Fruit fly (Drosophila melanogaster) whole organism, embryonic: ENCODE measurements around the gene CG6034.

ENCODE experiments used
- Asciz ChIP-seq: fragments of 200-800 bp; sonication (Bioruptor generic); optimal IDR thresholded peaks from 2 replicates; lab custom pipeline; 2017; ENCODE audit warnings: missing biosample characterization, mild to moderate bottlenecking, missing genetic modification characterization, missing genetic modification reagents
- Atf3 ChIP-seq: fragments of 200-800 bp; sonication (Bioruptor generic); optimal IDR thresholded peaks from 3 replicates; lab custom pipeline; 2016; ENCODE audit warnings: missing biosample characterization, missing genetic modification characterization
- Awh ChIP-seq: fragments of 200-800 bp; sonication (Bioruptor generic); IDR thresholded peaks from 2 replicates; pipeline ENCODE4, ENCODE4 v1.3.6; 2022; ENCODE audit warnings: missing biosample characterization, missing genetic modification characterization
- CG10431 ChIP-seq: fragments of 200-800 bp; sonication (Bioruptor generic); optimal IDR thresholded peaks from 3 replicates; lab custom pipeline; 2018; ENCODE audit warnings: missing biosample characterization, mild to moderate bottlenecking, missing genetic modification characterization
- CG10543 ChIP-seq: fragments of 200-800 bp; sonication (Bioruptor generic); optimal IDR thresholded peaks from 3 replicates; lab custom pipeline; 2017; ENCODE audit warnings: missing biosample characterization, mild to moderate bottlenecking, missing genetic modification characterization, moderate library complexity
- CG12391 ChIP-seq: fragments of 200-800 bp; sonication (Bioruptor generic); optimal IDR thresholded peaks from 3 replicates; lab custom pipeline; 2018; ENCODE audit warnings: missing biosample characterization, mild to moderate bottlenecking, missing genetic modification characterization, moderate library complexity
- CG14965 ChIP-seq: fragments of 200-800 bp; sonication (Bioruptor generic); optimal IDR thresholded peaks from 2 replicates; lab custom pipeline; 2016; ENCODE audit warnings: missing biosample characterization, missing genetic modification characterization, borderline replicate concordance
- CG15696 ChIP-seq: fragments of 200-800 bp; sonication (Bioruptor generic); optimal IDR thresholded peaks from 2 replicates; lab custom pipeline; 2019; ENCODE audit warnings: missing biosample characterization, mild to moderate bottlenecking, missing genetic modification characterization, moderate library complexity
- CG1647 ChIP-seq: fragments of 200-800 bp; sonication (Bioruptor generic); optimal IDR thresholded peaks from 3 replicates; lab custom pipeline; 2016; ENCODE audit warnings: missing biosample characterization, missing genetic modification characterization
- CG2199 ChIP-seq: fragments of 200-800 bp; sonication (Bioruptor generic); IDR thresholded peaks from 3 replicates; pipeline ENCODE4 v1.3.6; 2022; ENCODE audit warnings: missing biosample characterization, missing genetic modification characterization
- CG34422 ChIP-seq: fragments of 200-800 bp; sonication (Bioruptor generic); IDR thresholded peaks from 3 replicates; pipeline ENCODE4 v1.3.6; 2022; ENCODE audit warnings: missing biosample characterization, missing genetic modification characterization
- CG43689 ChIP-seq: fragments of 200-800 bp; sonication (Bioruptor generic); IDR thresholded peaks from 2 replicates; pipeline ENCODE4 v1.3.6; 2022; ENCODE audit warnings: missing biosample characterization, missing genetic modification characterization
- CG5953 ChIP-seq: fragments of 200-800 bp; sonication (Bioruptor generic); IDR thresholded peaks from 2 replicates; pipeline ENCODE4 v1.3.6; 2022; ENCODE audit warnings: missing biosample characterization, missing genetic modification characterization
- CG6272 ChIP-seq: fragments of 200-800 bp; sonication (Bioruptor generic); IDR thresholded peaks from 2 replicates; pipeline ENCODE4 v1.3.6; 2022; ENCODE audit warnings: missing biosample characterization, missing genetic modification characterization
- CG7786 ChIP-seq: fragments of 200-800 bp; sonication (Bioruptor generic); optimal IDR thresholded peaks from 2 replicates; lab custom pipeline; 2016; ENCODE audit warnings: missing biosample characterization, missing genetic modification characterization
- CG7928 ChIP-seq: fragments of 200-800 bp; sonication (Bioruptor generic); optimal IDR thresholded peaks from 2 replicates; lab custom pipeline; 2017; ENCODE audit warnings: missing biosample characterization, mild to moderate bottlenecking, missing genetic modification characterization
- CG7987 ChIP-seq: fragments of 200-800 bp; sonication (Bioruptor generic); optimal IDR thresholded peaks from 2 replicates; lab custom pipeline; 2018; ENCODE audit warnings: missing biosample characterization, mild to moderate bottlenecking, missing genetic modification characterization, moderate library complexity
- CG8290 ChIP-seq, 3 experiments: fragments of 200-800 bp; sonication (Bioruptor generic); optimal IDR thresholded peaks; 2 replicates each; lab custom pipeline; 2016 to 2019; ENCODE audit warnings: missing biosample characterization in 3 of 3, missing genetic modification characterization in 3 of 3, mild to moderate bottlenecking in 2 of 3, moderate library complexity in 1 of 3
- CTCF ChIP-seq: fragments of 200-800 bp; sonication (Bioruptor generic); optimal IDR thresholded peaks from 2 replicates; lab custom pipeline; 2017; ENCODE audit warnings: missing biosample characterization, mild to moderate bottlenecking, missing genetic modification characterization, moderate library complexity
- HmgZ ChIP-seq: fragments of 200-800 bp; sonication (Bioruptor generic); optimal IDR thresholded peaks from 2 replicates; lab custom pipeline; 2018; ENCODE audit warnings: missing biosample characterization, mild to moderate bottlenecking, missing genetic modification characterization
- Mad ChIP-seq: fragments of 200-800 bp; sonication (Bioruptor generic); optimal IDR thresholded peaks from 2 replicates; lab custom pipeline; 2016; ENCODE audit warnings: missing biosample characterization, missing genetic modification characterization
- Med ChIP-seq: fragments of 200-800 bp; sonication (Bioruptor generic); peaks from one replicate; lab custom pipeline; 2016; ENCODE audit warnings: missing biosample characterization, missing genetic modification characterization, mild to moderate bottlenecking, inconsistent platforms, moderate library complexity
- Stat92E ChIP-seq, 3 experiments: fragments of >200 bp in 2 of 3; fragments of 200-800 bp in 1 of 3; sonication (Bioruptor generic) in 1 of 3; optimal IDR thresholded peaks; 2 replicates each; lab custom pipeline; 2017 to 2019; ENCODE audit warnings: missing biosample characterization in 3 of 3, missing genetic modification characterization in 3 of 3, mild to moderate bottlenecking in 1 of 3, moderate library complexity in 1 of 3
- Tbp ChIP-seq: fragments of >200 bp; optimal IDR thresholded peaks from 2 replicates; lab custom pipeline; 2018; ENCODE audit warnings: missing biosample characterization, missing genetic modification characterization
- chinmo ChIP-seq: fragments of 200-800 bp; sonication (Bioruptor generic); IDR thresholded peaks from 4 replicates; pipeline ENCODE4 v1.3.6; 2022; ENCODE audit warnings: missing biosample characterization, missing genetic modification characterization; ENCODE audit not compliant: partially characterized antibody
- ci ChIP-seq: fragments of 200-800 bp; sonication (Bioruptor generic); IDR thresholded peaks from 3 replicates; pipeline ENCODE4 v1.3.6; 2022; ENCODE audit warnings: missing biosample characterization, missing genetic modification characterization
- crp ChIP-seq, 2 experiments: fragments of 200-800 bp; sonication (Bioruptor generic); optimal IDR thresholded peaks; 2 replicates in 1 of 2; 3 replicates in 1 of 2; lab custom pipeline; 2017; ENCODE audit warnings: missing biosample characterization in 2 of 2, missing genetic modification characterization in 2 of 2, mild to moderate bottlenecking in 1 of 2, moderate library complexity in 1 of 2
- emc ChIP-seq: fragments of 200-800 bp; sonication (Bioruptor generic); optimal IDR thresholded peaks from 2 replicates; lab custom pipeline; 2016; ENCODE audit warnings: missing biosample characterization, missing genetic modification characterization
- gcm ChIP-seq: fragments of 200-800 bp; sonication (Bioruptor generic); optimal IDR thresholded peaks from 2 replicates; lab custom pipeline; 2019; ENCODE audit warnings: missing biosample characterization, mild to moderate bottlenecking, missing genetic modification characterization, moderate library complexity
- ham ChIP-seq: fragments of 200-800 bp; sonication (Bioruptor generic); IDR thresholded peaks from 2 replicates; pipeline ENCODE4 v1.3.6; 2022; ENCODE audit warnings: missing biosample characterization, missing genetic modification characterization
- hkb ChIP-seq, 2 experiments: fragments of 200-800 bp in 1 of 2; fragments of >200 bp in 1 of 2; sonication (Bioruptor generic) in 1 of 2; IDR thresholded peaks in 1 of 2; optimal IDR thresholded peaks in 1 of 2; 2 replicates each; pipeline versions ENCODE4 v1.3.6 to Lab custom; 2017 to 2022; ENCODE audit warnings: missing biosample characterization in 1 of 2, missing genetic modification characterization in 1 of 2
- ken ChIP-seq: fragments of 200-800 bp; sonication (Bioruptor generic); IDR thresholded peaks from 3 replicates; pipeline ENCODE4 v1.3.6; 2022; ENCODE audit warnings: missing biosample characterization, missing genetic modification characterization
- klu ChIP-seq: fragments of 200-800 bp; sonication (Bioruptor generic); IDR thresholded peaks from 2 replicates; pipeline ENCODE4 v1.3.6; 2022; ENCODE audit warnings: missing biosample characterization, missing genetic modification characterization
- lbe ChIP-seq: fragments of 200-800 bp; sonication (Bioruptor generic); optimal IDR thresholded peaks from 2 replicates; lab custom pipeline; 2016; ENCODE audit warnings: missing biosample characterization, mild to moderate bottlenecking, missing genetic modification characterization
- nom ChIP-seq: fragments of 200-800 bp; sonication (Bioruptor generic); optimal IDR thresholded peaks from 2 replicates; lab custom pipeline; 2017; ENCODE audit warnings: missing biosample characterization, missing genetic modification characterization, mild to moderate bottlenecking, moderate library complexity, missing genetic modification reagents
- pita ChIP-seq: fragments of 200-800 bp; sonication (Bioruptor generic); optimal IDR thresholded peaks from 2 replicates; lab custom pipeline; 2017; ENCODE audit warnings: missing biosample characterization, mild to moderate bottlenecking, missing genetic modification characterization
- repo ChIP-seq: fragments of 200-800 bp; sonication (Bioruptor generic); optimal IDR thresholded peaks from 2 replicates; lab custom pipeline; 2016; ENCODE audit warnings: missing biosample characterization, missing genetic modification characterization
- row ChIP-seq: fragments of 200-800 bp; sonication (Bioruptor generic); IDR thresholded peaks from 3 replicates; pipeline ENCODE4 v1.3.6; 2022; ENCODE audit warnings: missing biosample characterization, missing genetic modification characterization
- run ChIP-seq: fragments of 200-800 bp; sonication (Bioruptor generic); optimal IDR thresholded peaks from 3 replicates; lab custom pipeline; 2018; ENCODE audit warnings: missing biosample characterization, mild to moderate bottlenecking, missing genetic modification characterization
- sr ChIP-seq: fragments of 200-800 bp; sonication (Bioruptor generic); IDR thresholded peaks from 3 replicates; pipeline ENCODE4 v1.3.6; 2022; ENCODE audit warnings: missing biosample characterization, missing genetic modification characterization
- stwl ChIP-seq: fragments of 200-800 bp; sonication (Bioruptor generic); optimal IDR thresholded peaks from 3 replicates; lab custom pipeline; 2018; ENCODE audit warnings: missing biosample characterization, mild to moderate bottlenecking, missing genetic modification characterization, moderate library complexity
- trh ChIP-seq: fragments of 200-800 bp; sonication (Bioruptor generic); optimal IDR thresholded peaks from 2 replicates; lab custom pipeline; 2016; ENCODE audit warnings: missing biosample characterization, missing genetic modification characterization
- zf30C ChIP-seq: fragments of 200-800 bp; sonication (Bioruptor generic); optimal IDR thresholded peaks from 3 replicates; lab custom pipeline; 2018; ENCODE audit warnings: missing biosample characterization, mild to moderate bottlenecking, missing genetic modification characterization

CG6034 gene

DNA sequence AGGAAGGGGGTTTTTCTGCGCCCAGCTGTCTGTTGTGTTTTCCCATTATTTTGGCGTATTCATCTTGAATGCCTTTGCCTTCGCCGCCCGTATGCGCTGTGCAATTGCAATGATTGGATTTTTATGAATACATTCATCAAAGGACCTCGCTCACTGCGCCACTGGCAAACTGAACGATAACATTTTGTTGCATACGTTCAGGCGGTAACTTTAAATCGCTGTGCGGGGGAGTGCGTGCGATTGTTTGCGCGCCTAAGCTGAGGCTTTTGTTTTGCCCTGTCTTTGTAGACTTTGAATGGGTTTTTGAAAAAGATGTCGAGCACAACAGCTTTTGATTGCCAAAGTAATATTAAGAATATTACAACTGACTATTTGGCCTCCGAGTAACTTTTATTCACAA lies 7.0 kb downstream of the CG6034 start:
- no peak for TF ChIP-seq trh (GFP tag; lab: Kevin White, UChicago)
- no peak for TF ChIP-seq gcm
- no peak for TF ChIP-seq run
- no peak for TF ChIP-seq Asciz
- peak; percentile 69; the same call in 2 of the 3 replicates for TF ChIP-seq sr (GFP tag; lab: Robert Waterston, UW)
- 0 out of 3 replicates have a peak, but pooled peaks have one; percentile 49 for TF ChIP-seq CG2199 (GFP tag; lab: Robert Waterston, UW)
- TF ChIP-seq stwl (tag; lab: Kevin White, UChicago), result peak; percentile 13
- no peak for TF ChIP-seq repo
- TF ChIP-seq CG8290 (GFP tag; optimal IDR thresholded peaks at IDR 0.05; lab: Kevin White, UChicago), result peak; percentile 44
- peak; percentile 38 to 78 for TF ChIP-seq CG8290 (tag; optimal IDR thresholded peaks at IDR 0.05; lab: Kevin White, UChicago)
- no peak for TF ChIP-seq lbe
- TF ChIP-seq CG1647 (GFP tag; lab: Kevin White, UChicago), result no peak
- 0 out of 2 replicates have a peak, but pooled peaks have one; percentile 34 for TF ChIP-seq ham (GFP tag; lab: Robert Waterston, UW)
- TF ChIP-seq crp (GFP tag; optimal IDR thresholded peaks at IDR 0.05; lab: Kevin White, UChicago), result no peak
- peak; percentile 33; the same call in 1 of the 2 replicates for TF ChIP-seq klu (GFP tag; lab: Robert Waterston, UW)
- no peak for TF ChIP-seq emc (GFP tag; lab: Kevin White, UChicago)
- TF ChIP-seq chinmo (GFP tag; lab: Robert Waterston, UW), result 0 out of 4 replicates have a peak, but pooled peaks have one; percentile 15
- no peak for TF ChIP-seq row (GFP tag; lab: Robert Waterston, UW)
- TF ChIP-seq CG7786 (GFP tag; lab: Kevin White, UChicago), result no peak
- peak; percentile 43 for TF ChIP-seq CTCF (GFP tag; lab: Kevin White, UChicago)
- TF ChIP-seq pita (GFP tag; lab: Kevin White, UChicago), result no peak
- no peak for TF ChIP-seq zf30C
- peak; percentile 54 for TF ChIP-seq Med (GFP tag; lab: Kevin White, UChicago)
- no peak for TF ChIP-seq CG15696
- no peak for TF ChIP-seq Awh (GFP tag; lab: Robert Waterston, UW)
- TF ChIP-seq ken (GFP tag; lab: Robert Waterston, UW), result 0 out of 3 replicates have a peak, but pooled peaks have one; percentile 24
- TF ChIP-seq ci, result 0 out of 3 replicates have a peak, but pooled peaks have one; percentile 9
- TF ChIP-seq CG14965 (GFP tag; lab: Kevin White, UChicago), result no peak
- TF ChIP-seq CG43689, result no peak
- no peak for TF ChIP-seq hkb (optimal IDR thresholded peaks at IDR 0.05; lab: Kevin White, UChicago)
- TF ChIP-seq hkb (GFP tag; IDR thresholded peaks at IDR 0.05; lab: Robert Waterston, UW), result no peak
- TF ChIP-seq HmgZ (tag; lab: Kevin White, UChicago), result peak; percentile 31
- TF ChIP-seq, all 482 proteins: peak for 12

DNA sequence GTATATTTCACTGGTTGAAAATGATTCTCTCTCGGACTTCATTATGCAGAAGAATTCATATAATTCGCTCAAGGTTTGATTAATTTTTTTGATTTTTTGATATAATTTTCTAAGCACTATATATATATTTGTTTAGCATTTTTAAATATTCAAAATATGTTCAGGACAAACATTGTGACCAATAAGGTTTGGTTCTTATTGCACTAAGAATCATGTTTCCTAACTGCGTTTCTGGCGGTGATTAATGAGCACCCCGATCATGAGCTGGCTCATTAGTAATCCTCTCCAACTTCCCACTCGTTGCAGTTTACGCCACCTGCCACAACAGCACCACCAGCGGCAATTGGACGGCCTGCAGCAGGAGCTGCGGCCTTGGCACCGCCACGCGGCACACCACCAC lies 17.4 kb downstream of the CG6034 start, which contains the start of gene CG6052:
Gene CG6052, minus strand, starts transcription at position 101 of the 400 bp plus-strand sequence.
- TF ChIP-seq CG34422 (GFP tag; lab: Robert Waterston, UW) (no peak), Atf3 (GFP tag; lab: Kevin White, UChicago) (no peak), CG7987 (GFP tag; lab: Kevin White, UChicago) (no peak), CG7928 (no peak), Mad (no peak), CG10543 (no peak), nom (GFP tag; lab: Kevin White, UChicago) (no peak), CG12391 (tag; lab: Kevin White, UChicago) (no peak), Stat92E (GFP tag; optimal IDR thresholded peaks at IDR 0.05; lab: Kevin White, UChicago) (no peak), CG6272 (GFP tag; lab: Robert Waterston, UW) (no peak), Tbp (no peak), CG10431 (GFP tag; lab: Kevin White, UChicago) (no peak), CG5953 (GFP tag; lab: Robert Waterston, UW) (no peak)
- TF ChIP-seq, all 482 proteins: peak for 0
